Fruit fly (Drosophila melanogaster): ENCODE measurements around the gene capt.

Gene capt

DNA sequence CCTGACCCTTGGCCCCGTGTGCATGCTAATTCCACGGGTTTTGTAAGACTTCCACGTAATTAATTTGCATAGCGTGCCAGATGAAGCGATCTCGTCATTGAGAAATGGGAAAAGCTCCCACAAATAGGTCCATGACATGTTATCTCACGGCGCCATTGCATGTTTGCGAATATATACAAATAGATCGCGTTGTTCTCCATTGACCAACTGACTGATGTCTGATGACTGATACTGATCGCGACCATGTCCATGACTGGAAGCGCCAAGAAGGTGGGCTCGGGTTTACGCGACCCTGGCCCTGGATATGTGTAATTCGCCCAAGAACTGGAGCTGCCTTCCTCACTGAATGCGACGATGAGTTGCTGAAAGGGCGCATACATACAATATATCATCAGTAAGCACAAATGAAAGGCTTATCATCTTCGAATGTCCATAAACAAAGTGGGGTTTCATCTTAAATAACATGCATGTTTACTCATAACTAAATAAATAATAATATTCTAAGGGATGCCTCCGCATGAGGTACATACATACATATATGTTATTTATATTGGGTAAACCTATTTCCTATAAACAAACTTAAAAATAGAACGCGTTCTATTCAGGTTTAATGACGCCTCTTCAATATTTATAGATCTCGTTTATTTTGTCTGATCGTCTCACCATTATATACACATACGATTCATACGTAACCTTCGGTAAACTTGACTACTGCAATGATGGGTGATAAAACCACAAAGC lies 34.8 kb downstream of the capt start (continued):
- TF ChIP-seq tap (tag; optimal IDR thresholded peaks at IDR 0.05) = peak; percentile 47
- no peak for TF ChIP-seq CG15269 (tag; optimal IDR thresholded peaks at IDR 0.05)
- no peak for TF ChIP-seq Awh (GFP tag; IDR thresholded peaks at IDR 0.05)
- TF ChIP-seq nerfin-2 (GFP tag; IDR thresholded peaks at IDR 0.05; ENCODE audit: partially characterized antibody) = no peak
- TF ChIP-seq wdn (GFP tag; IDR thresholded peaks at IDR 0.05) = no peak
- TF ChIP-seq CG7357 (GFP tag; IDR thresholded peaks at IDR 0.05) = no peak
- TF ChIP-seq jigr1 (GFP tag; IDR thresholded peaks at IDR 0.05) = no peak
- TF ChIP-seq CG17802 (tag; optimal IDR thresholded peaks at IDR 0.05) = no peak
- no peak for TF ChIP-seq repo (GFP tag; optimal IDR thresholded peaks at IDR 0.05)
- no peak for TF ChIP-seq NC2α (GFP tag; optimal IDR thresholded peaks at IDR 0.05)
- TF ChIP-seq fd102C (GFP tag; optimal IDR thresholded peaks at IDR 0.05) = no peak
- no peak for TF ChIP-seq Rfx (GFP tag; IDR thresholded peaks at IDR 0.05)
- peak; percentile 81 for TF ChIP-seq CG2875 (GFP tag; optimal IDR thresholded peaks at IDR 0.05)
- no peak for TF ChIP-seq CG4617 (GFP tag; optimal IDR thresholded peaks at IDR 0.05; ENCODE audit: borderline replicate concordance)
- no peak for TF ChIP-seq Ptx1 (GFP tag; IDR thresholded peaks at IDR 0.05)
- no peak for TF ChIP-seq az2 (GFP tag; optimal IDR thresholded peaks at IDR 0.05)
- no peak for TF ChIP-seq CG6765 (GFP tag; optimal IDR thresholded peaks at IDR 0.05)
- no peak for TF ChIP-seq Ets65A (GFP tag)
- TF ChIP-seq kni (GFP tag; optimal IDR thresholded peaks at IDR 0.05) = peak; percentile 48
- TF ChIP-seq Aef1 (GFP tag; IDR thresholded peaks at IDR 0.05) = no peak
- no peak for TF ChIP-seq tgo (GFP tag; IDR thresholded peaks at IDR 0.05)
- no peak; the same call in 1 of the 2 replicates for TF ChIP-seq chm (GFP tag; IDR thresholded peaks at IDR 0.05)
- TF ChIP-seq CG5245 (GFP tag; optimal IDR thresholded peaks at IDR 0.05) = peak; percentile 21
- TF ChIP-seq bsh (GFP tag; optimal IDR thresholded peaks at IDR 0.05) = peak in 1 of 2 experiments; percentile 83
- TF ChIP-seq CG13424 (tag; optimal IDR thresholded peaks at IDR 0.05) = peak; percentile 34
- TF ChIP-seq CG17568 (GFP tag; optimal IDR thresholded peaks at IDR 0.05) = peak; percentile 56
- peak; percentile 72 for TF ChIP-seq CG14710 (tag; optimal IDR thresholded peaks at IDR 0.05)
- no peak for TF ChIP-seq CG12071 (GFP tag; optimal IDR thresholded peaks at IDR 0.05)
- TF ChIP-seq BEAF-32 (GFP tag; optimal IDR thresholded peaks at IDR 0.05) = no peak
- TF ChIP-seq row (GFP tag; IDR thresholded peaks at IDR 0.05) = no peak
- TF ChIP-seq D19A (tag; optimal IDR thresholded peaks at IDR 0.05) = peak; percentile 61
- no peak for TF ChIP-seq CG10147 (GFP tag; optimal IDR thresholded peaks at IDR 0.05)
- no peak for TF ChIP-seq TFAM (GFP tag; optimal IDR thresholded peaks at IDR 0.05)
- peak; percentile 67 for TF ChIP-seq CG11504 (tag; optimal IDR thresholded peaks at IDR 0.05)
- TF ChIP-seq Hr3 (GFP tag; optimal IDR thresholded peaks at IDR 0.05) = no peak
- no peak for TF ChIP-seq insv (GFP tag; optimal IDR thresholded peaks at IDR 0.05)
- TF ChIP-seq sug (tag; optimal IDR thresholded peaks at IDR 0.05) = no peak
- TF ChIP-seq slou (GFP tag; optimal IDR thresholded peaks at IDR 0.05) = no peak
- no peak for TF ChIP-seq fru (optimal IDR thresholded peaks at IDR 0.05)
- TF ChIP-seq lola (GFP tag; optimal IDR thresholded peaks at IDR 0.05) = peak in 1 of 3 experiments; percentile 74
- peak; percentile 29 for TF ChIP-seq Nf-YB (GFP tag; optimal IDR thresholded peaks at IDR 0.05)
- no peak for TF ChIP-seq Kr (GFP tag; optimal IDR thresholded peaks at IDR 0.05)
- TF ChIP-seq CG33557 (GFP tag; optimal IDR thresholded peaks at IDR 0.05) = peak; percentile 83
- TF ChIP-seq Six4 (GFP tag; optimal IDR thresholded peaks at IDR 0.05) = no peak
- no peak for TF ChIP-seq CG8478 (optimal IDR thresholded peaks at IDR 0.05)
- no peak for TF ChIP-seq cad (GFP tag; optimal IDR thresholded peaks at IDR 0.05)
- TF ChIP-seq crc (GFP tag; optimal IDR thresholded peaks at IDR 0.05) = no peak
- no peak for TF ChIP-seq chn (GFP tag; optimal IDR thresholded peaks at IDR 0.05)
- no peak for TF ChIP-seq her (GFP tag; optimal IDR thresholded peaks at IDR 0.05)
- no peak for TF ChIP-seq CG3995 (GFP tag; optimal IDR thresholded peaks at IDR 0.05)
- TF ChIP-seq CHES-1-like (GFP tag; optimal IDR thresholded peaks at IDR 0.05) = no peak
